Worm (Caenorhabditis elegans) whole organism, L4/young adult: ENCODE data around the gene pis-1.

Source experiments
- W03F9.2 ChIP-seq: fragments of 150-350 bp; optimal IDR thresholded peaks from 2 replicates; lab custom pipeline; 2014; ENCODE audit warnings: missing biosample characterization, missing genetic modification characterization
- dao-5 ChIP-seq: sonication (generic microtip); optimal IDR thresholded peaks from 2 replicates; lab custom pipeline; 2016; ENCODE audit warnings: missing genotype, missing genetic modification characterization, moderate library complexity, missing compliant biosample characterization
- him-1 ChIP-seq: sonication (generic microtip); optimal IDR thresholded peaks from 2 replicates; lab custom pipeline; 2016; ENCODE audit warnings: missing genotype, missing genetic modification reagents, missing genetic modification characterization, missing compliant biosample characterization

pis-1 gene

DNA sequence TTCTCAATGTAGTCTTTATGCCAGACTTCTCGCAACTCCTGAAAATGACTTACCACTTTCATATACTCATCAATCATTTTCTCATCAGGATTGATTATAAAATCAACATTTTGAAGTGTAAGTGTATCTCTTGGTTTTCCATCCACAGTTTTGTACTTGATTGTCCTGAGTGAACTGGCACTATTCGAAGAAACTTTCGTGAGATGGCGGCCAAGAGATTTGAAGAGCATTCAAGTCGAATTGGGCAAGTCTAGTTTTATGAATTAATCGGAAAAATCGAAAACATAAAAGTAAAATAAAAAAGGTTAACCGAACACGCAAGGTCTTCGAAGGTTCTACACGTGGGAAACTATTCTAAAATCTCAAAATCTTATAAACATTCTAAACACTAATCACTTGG lies 53.5 kb downstream of the pis-1 start, which contains the start of gene C28D4.7:
C28D4.7 (minus strand) TSS at position 265 of the 400 bp plus-strand sequence.
- no peak for TF ChIP-seq W03F9.2
- no peak for TF ChIP-seq dao-5 (tag; lab: Kevin White, UChicago)
- TF ChIP-seq him-1 (tag; lab: Kevin White, UChicago): no peak
